Fruit fly (Drosophila melanogaster) whole organism, embryonic: ENCODE measurements around the gene U2af50.

Experiments
- Ada2b ChIP-seq: fragments of 200-800 bp; sonication (Bioruptor generic); IDR thresholded peaks from 2 replicates; pipeline ENCODE4 v1.3.6; 2022; ENCODE audit warnings: missing biosample characterization, missing genetic modification characterization
- Aef1 ChIP-seq: fragments of 200-800 bp; sonication (Bioruptor generic); IDR thresholded peaks from 3 replicates; pipeline ENCODE4 v1.3.6; 2022; ENCODE audit warnings: missing biosample characterization, missing genetic modification characterization
- Asciz ChIP-seq: fragments of 200-800 bp; sonication (Bioruptor generic); optimal IDR thresholded peaks from 2 replicates; lab custom pipeline; 2017; ENCODE audit warnings: missing biosample characterization, mild to moderate bottlenecking, missing genetic modification characterization, missing genetic modification reagents
- CG13287 ChIP-seq: fragments of 200-800 bp; sonication (Bioruptor generic); IDR thresholded peaks from 2 replicates; pipeline ENCODE4 v1.3.6; 2022; ENCODE audit warnings: missing biosample characterization, missing genetic modification characterization; ENCODE audit not compliant: partially characterized antibody
- CG15479 ChIP-seq: fragments of 200-800 bp; sonication (Bioruptor generic); optimal IDR thresholded peaks from 3 replicates; lab custom pipeline; 2019; ENCODE audit warnings: missing biosample characterization, mild to moderate bottlenecking, missing genetic modification characterization, moderate library complexity
- CG1647 ChIP-seq: fragments of 200-800 bp; sonication (Bioruptor generic); optimal IDR thresholded peaks from 3 replicates; lab custom pipeline; 2016; ENCODE audit warnings: missing biosample characterization, missing genetic modification characterization
- CG16815 ChIP-seq: fragments of 200-800 bp; sonication (Bioruptor generic); optimal IDR thresholded peaks from 3 replicates; lab custom pipeline; 2017; ENCODE audit warnings: missing biosample characterization, mild to moderate bottlenecking, missing genetic modification characterization
- CG17829 ChIP-seq: fragments of 200-800 bp; optimal IDR thresholded peaks from 2 replicates; lab custom pipeline; 2019; ENCODE audit warnings: missing biosample characterization, mild to moderate bottlenecking, missing genetic modification characterization, moderate library complexity
- CG18262 ChIP-seq: fragments of 200-800 bp; optimal IDR thresholded peaks from 3 replicates; lab custom pipeline; 2019; ENCODE audit warnings: missing biosample characterization, mild to moderate bottlenecking, missing genetic modification characterization, moderate library complexity
- CG2712 ChIP-seq: fragments of 200-800 bp; optimal IDR thresholded peaks from 3 replicates; lab custom pipeline; 2019; ENCODE audit warnings: missing biosample characterization, mild to moderate bottlenecking, missing genetic modification characterization, moderate library complexity
- CG31224 ChIP-seq: fragments of 200-800 bp; sonication (Bioruptor generic); IDR thresholded peaks from 2 replicates; pipeline ENCODE4 v1.3.6; 2022; ENCODE audit warnings: missing biosample characterization, missing genetic modification characterization
- CG31365 ChIP-seq: fragments of 200-800 bp; sonication (Bioruptor generic); optimal IDR thresholded peaks from 2 replicates; lab custom pipeline; 2018; ENCODE audit warnings: missing biosample characterization, mild to moderate bottlenecking, missing genetic modification characterization
- CG43689 ChIP-seq: fragments of 200-800 bp; sonication (Bioruptor generic); IDR thresholded peaks from 2 replicates; pipeline ENCODE4 v1.3.6; 2022; ENCODE audit warnings: missing biosample characterization, missing genetic modification characterization
- CG8089 ChIP-seq: fragments of 200-800 bp; sonication (Bioruptor generic); optimal IDR thresholded peaks from 3 replicates; lab custom pipeline; 2016; ENCODE audit warnings: missing biosample characterization, missing genetic modification characterization
- CG8281 ChIP-seq: fragments of 200-800 bp; sonication (Bioruptor generic); optimal IDR thresholded peaks from 2 replicates; lab custom pipeline; 2018; ENCODE audit warnings: missing biosample characterization, mild to moderate bottlenecking, missing genetic modification characterization, moderate library complexity
- CHES-1-like ChIP-seq: fragments of 200-800 bp; sonication (Bioruptor generic); optimal IDR thresholded peaks from 2 replicates; lab custom pipeline; 2016; ENCODE audit warnings: missing biosample characterization, missing genetic modification characterization
- Chrac-16 ChIP-seq: fragments of 200-800 bp; sonication (Bioruptor generic); optimal IDR thresholded peaks from 3 replicates; lab custom pipeline; 2016; ENCODE audit warnings: missing biosample characterization, missing genetic modification characterization
- CrebB ChIP-seq: fragments of 200-800 bp; sonication (Bioruptor generic); optimal IDR thresholded peaks from 3 replicates; lab custom pipeline; 2018; ENCODE audit warnings: missing biosample characterization, mild to moderate bottlenecking, missing genetic modification characterization
- Dad ChIP-seq: fragments of 200-800 bp; sonication (Bioruptor generic); optimal IDR thresholded peaks from 3 replicates; lab custom pipeline; 2016; ENCODE audit warnings: missing biosample characterization, missing genetic modification characterization
- E2f1 ChIP-seq: fragments of 200-800 bp; sonication (Bioruptor generic); IDR thresholded peaks from 2 replicates; pipeline ENCODE4 v1.3.6; 2022; ENCODE audit warnings: missing biosample characterization, missing genetic modification characterization
- Eip74EF ChIP-seq, 2 experiments: fragments of 200-800 bp in 1 of 2; fragments of >200 bp in 1 of 2; sonication (Bioruptor generic) in 1 of 2; optimal IDR thresholded peaks; 2 replicates each; lab custom pipeline; 2017 to 2019; ENCODE audit warnings: missing biosample characterization in 2 of 2, missing genetic modification characterization in 2 of 2, mild to moderate bottlenecking in 1 of 2, moderate library complexity in 1 of 2
- Elba2 ChIP-seq: fragments of 200-800 bp; sonication (Bioruptor generic); optimal IDR thresholded peaks from 3 replicates; lab custom pipeline; 2016; ENCODE audit warnings: missing biosample characterization, missing genetic modification characterization
- Fer2 ChIP-seq: fragments of 200-800 bp; sonication (Bioruptor generic); optimal IDR thresholded peaks from 2 replicates; lab custom pipeline; 2018; ENCODE audit warnings: missing biosample characterization, mild to moderate bottlenecking, missing genetic modification characterization, moderate library complexity
- Gug ChIP-seq: fragments of 200-800 bp; sonication (Bioruptor generic); IDR thresholded peaks from 4 replicates; pipeline ENCODE4 v1.3.6; 2022; ENCODE audit warnings: missing biosample characterization, missing genetic modification characterization
- Hr51 ChIP-seq, 2 experiments: fragments of 200-800 bp; sonication (Bioruptor generic); optimal IDR thresholded peaks; 2 replicates in 1 of 2; 3 replicates in 1 of 2; lab custom pipeline; 2016 to 2018; ENCODE audit warnings: missing biosample characterization in 2 of 2, missing genetic modification characterization in 2 of 2, mild to moderate bottlenecking in 1 of 2, moderate library complexity in 1 of 2
- Kr ChIP-seq: fragments of 200-800 bp; sonication (Bioruptor generic); optimal IDR thresholded peaks from 2 replicates; lab custom pipeline; 2017; ENCODE audit warnings: missing biosample characterization, mild to moderate bottlenecking, missing genetic modification characterization
- MESR4 ChIP-seq: fragments of 200-800 bp; sonication (Bioruptor generic); optimal IDR thresholded peaks from 2 replicates; lab custom pipeline; 2018; ENCODE audit warnings: missing biosample characterization, mild to moderate bottlenecking, missing genetic modification characterization, moderate library complexity
- Myb ChIP-seq: fragments of 200-800 bp; sonication (Bioruptor generic); optimal IDR thresholded peaks from 2 replicates; lab custom pipeline; 2016; ENCODE audit warnings: missing biosample characterization, missing genetic modification characterization
- Side ChIP-seq: fragments of 200-800 bp; sonication (Bioruptor generic); optimal IDR thresholded peaks from 2 replicates; lab custom pipeline; 2016; ENCODE audit warnings: missing biosample characterization, missing genetic modification characterization
- Sin3A ChIP-seq: fragments of >200 bp; optimal IDR thresholded peaks from 2 replicates; lab custom pipeline; 2018
- Vsx1 ChIP-seq: fragments of 200-800 bp; sonication (Bioruptor generic); optimal IDR thresholded peaks from 2 replicates; lab custom pipeline; 2017; ENCODE audit warnings: missing biosample characterization, mild to moderate bottlenecking, missing genetic modification characterization, missing genetic modification reagents
- amos ChIP-seq: fragments of 200-800 bp; sonication (Bioruptor generic); IDR thresholded peaks from 2 replicates; pipeline ENCODE4 v1.3.6; 2022; ENCODE audit warnings: missing biosample characterization, missing genetic modification characterization; ENCODE audit not compliant: partially characterized antibody
- ara ChIP-seq: fragments of 200-800 bp; sonication (Bioruptor generic); IDR thresholded peaks from 2 replicates; pipeline ENCODE4 v1.3.6; 2022; ENCODE audit warnings: missing biosample characterization, missing genetic modification characterization
- bigmax ChIP-seq: fragments of 200-800 bp; sonication (Bioruptor generic); optimal IDR thresholded peaks from 2 replicates; lab custom pipeline; 2018; ENCODE audit warnings: missing biosample characterization, mild to moderate bottlenecking, missing genetic modification characterization
- crc ChIP-seq: fragments of 200-800 bp; sonication (Bioruptor generic); optimal IDR thresholded peaks from 2 replicates; lab custom pipeline; 2016; ENCODE audit warnings: missing biosample characterization, missing genetic modification characterization
- dimm ChIP-seq: fragments of 200-800 bp; sonication (Bioruptor generic); IDR thresholded peaks from 2 replicates; pipeline ENCODE4 v1.3.6; 2022; ENCODE audit warnings: missing biosample characterization, missing genetic modification characterization
- fu2 ChIP-seq: fragments of 200-800 bp; sonication (Bioruptor generic); optimal IDR thresholded peaks from 2 replicates; lab custom pipeline; 2016; ENCODE audit warnings: missing biosample characterization, missing genetic modification characterization
- hb ChIP-seq: fragments of 200-800 bp; sonication (Bioruptor generic); IDR thresholded peaks from 3 replicates; pipeline ENCODE4 v1.3.6; 2022; ENCODE audit warnings: missing biosample characterization, missing genetic modification characterization; ENCODE audit not compliant: partially characterized antibody
- inv ChIP-seq: fragments of 200-800 bp; sonication (Bioruptor generic); IDR thresholded peaks from 2 replicates; pipeline ENCODE4 v1.3.6; 2022; ENCODE audit warnings: missing biosample characterization, missing genetic modification characterization; ENCODE audit not compliant: partially characterized antibody
- lbe ChIP-seq: fragments of 200-800 bp; sonication (Bioruptor generic); optimal IDR thresholded peaks from 2 replicates; lab custom pipeline; 2016; ENCODE audit warnings: missing biosample characterization, mild to moderate bottlenecking, missing genetic modification characterization
- mirr ChIP-seq: fragments of 200-800 bp; sonication (Bioruptor generic); optimal IDR thresholded peaks from 3 replicates; lab custom pipeline; 2018; ENCODE audit warnings: missing biosample characterization, mild to moderate bottlenecking, missing genetic modification characterization
- nom ChIP-seq: fragments of 200-800 bp; sonication (Bioruptor generic); optimal IDR thresholded peaks from 2 replicates; lab custom pipeline; 2017; ENCODE audit warnings: missing biosample characterization, missing genetic modification characterization, mild to moderate bottlenecking, moderate library complexity, missing genetic modification reagents
- oc ChIP-seq: fragments of 200-800 bp; sonication (Bioruptor generic); optimal IDR thresholded peaks from 2 replicates; lab custom pipeline; 2018; ENCODE audit warnings: missing biosample characterization, mild to moderate bottlenecking, missing genetic modification characterization, moderate library complexity
- pan ChIP-seq, 4 experiments: fragments of >200 bp in 3 of 4; fragments of 200-800 bp in 1 of 4; sonication (Bioruptor generic) in 1 of 4; optimal IDR thresholded peaks in 3 of 4; IDR thresholded peaks in 1 of 4; 2 replicates each; pipeline versions ENCODE4 v1.3.6 to Lab custom; 2017 to 2022; ENCODE audit warnings: missing biosample characterization in 2 of 4, missing genetic modification characterization in 2 of 4, mixed read lengths in 1 of 4
- phol ChIP-seq: fragments of 200-800 bp; sonication (Bioruptor generic); optimal IDR thresholded peaks from 3 replicates; lab custom pipeline; 2018; ENCODE audit warnings: missing biosample characterization, mild to moderate bottlenecking, missing genetic modification characterization, moderate library complexity
- psq ChIP-seq: fragments of 200-800 bp; sonication (Bioruptor generic); optimal IDR thresholded peaks from 2 replicates; lab custom pipeline; 2017; ENCODE audit warnings: missing biosample characterization, missing genetic modification characterization
- repo ChIP-seq: fragments of 200-800 bp; sonication (Bioruptor generic); optimal IDR thresholded peaks from 2 replicates; lab custom pipeline; 2016; ENCODE audit warnings: missing biosample characterization, missing genetic modification characterization

Gene U2af50

dm6 chrX:16358670-16359320 lies at the start of gene U2af50, which contains the start of gene PIG-Q (continued):
- TF ChIP-seq Aef1 (peak; percentile 90; the same call in 2 of the 3 replicates), Side (GFP tag; lab: Kevin White, UChicago) (peak; percentile 23), Gug (GFP tag; lab: Robert Waterston, UW) (no peak; the same call in 2 of the 4 replicates), CG31224 (peak; percentile 86), Sin3A (lab: Kevin White, UChicago) (no peak), oc (tag; lab: Kevin White, UChicago) (no peak), crc (GFP tag; lab: Kevin White, UChicago) (no peak), ara (GFP tag; lab: Robert Waterston, UW) (no peak; the same call in 1 of the 2 replicates), Fer2 (tag; lab: Kevin White, UChicago) (peak; percentile 78), CG2712 (tag; lab: Kevin White, UChicago) (peak; percentile 96), CrebB (tag; lab: Kevin White, UChicago) (peak; percentile 80), Kr (GFP tag; lab: Kevin White, UChicago) (peak; percentile 57), CG13287 (peak; percentile 53), CG8089 (GFP tag; lab: Kevin White, UChicago) (peak; percentile 47), CG16815 (GFP tag; lab: Kevin White, UChicago) (peak; percentile 87), Asciz (GFP tag; lab: Kevin White, UChicago) (peak; percentile 90), Eip74EF (GFP tag; optimal IDR thresholded peaks at IDR 0.05; lab: Kevin White, UChicago) (no peak), dimm (GFP tag; lab: Robert Waterston, UW) (no peak), CG31365 (tag; lab: Kevin White, UChicago) (no peak), Elba2 (peak; percentile 30), pan (optimal IDR thresholded peaks at IDR 0.05; lab: Kevin White, UChicago) (no peak), pan (GFP tag; optimal IDR thresholded peaks at IDR 0.05 in 1 of 2, IDR thresholded peaks at IDR 0.05 in 1 of 2) (peak in 1 of 2 experiments; percentile 92), CG43689 (GFP tag; lab: Robert Waterston, UW) (no peak), CG17829 (tag; lab: Kevin White, UChicago) (peak; percentile 95), phol (tag; lab: Kevin White, UChicago) (peak; percentile 95), hb (no peak), repo (GFP tag; lab: Kevin White, UChicago) (no peak), amos (peak; percentile 52; the same call in 1 of the 2 replicates), psq (GFP tag; lab: Kevin White, UChicago) (peak; percentile 78), Chrac-16 (GFP tag; lab: Kevin White, UChicago) (peak; percentile 89), Ada2b (GFP tag; lab: Robert Waterston, UW) (peak; percentile 93), E2f1 (peak; percentile 92; the same call in 1 of the 2 replicates), CG18262 (tag; lab: Kevin White, UChicago) (peak; percentile 95), CG1647 (GFP tag; lab: Kevin White, UChicago) (peak; percentile 43), bigmax (GFP tag; lab: Kevin White, UChicago) (peak; percentile 15), mirr (GFP tag; lab: Kevin White, UChicago) (no peak), Dad (peak; percentile 45), MESR4 (GFP tag; lab: Kevin White, UChicago) (peak; percentile 49), lbe (peak; percentile 78), nom (peak; percentile 78), CG8281 (tag; lab: Kevin White, UChicago) (peak; percentile 87), Myb (GFP tag; lab: Kevin White, UChicago) (peak; percentile 11), inv (GFP tag; lab: Robert Waterston, UW) (peak; percentile 47; the same call in 1 of the 2 replicates), CG15479 (GFP tag; lab: Kevin White, UChicago) (peak; percentile 27), Vsx1 (no peak), Hr51 (GFP tag; optimal IDR thresholded peaks at IDR 0.05; lab: Kevin White, UChicago) (peak; percentile 45 to 94), fu2 (GFP tag; lab: Kevin White, UChicago) (peak; percentile 52), CHES-1-like (GFP tag; lab: Kevin White, UChicago) (peak; percentile 63)
